Fruit fly (Drosophila melanogaster) ovary, adult (tissue): ENCODE data around the gene Cdc16.

Experiments
- CG17801 ChIP-seq: fragments of 200-800 bp; optimal IDR thresholded peaks from 2 replicates; lab custom pipeline; 2019; ENCODE audit warnings: missing biosample characterization, mild to moderate bottlenecking, missing genetic modification characterization, moderate library complexity; ENCODE audit not compliant: partially characterized antibody

The Cdc16 gene

dm6 chr3R:23320251-23320650 lies 39.2 kb downstream of the Cdc16 start:
- no peak for TF ChIP-seq CG17801 (GFP tag; lab: Kevin White, UChicago)

dm6 chr3R:23323639-23324350 lies 42.8 kb downstream of the Cdc16 start:
- TF ChIP-seq CG17801 (GFP tag; lab: Kevin White, UChicago), result no peak

dm6 chr3R:23325710-23326109 lies 44.7 kb downstream of the Cdc16 start:
- no peak for TF ChIP-seq CG17801 (GFP tag; lab: Kevin White, UChicago)

dm6 chr3R:23326292-23326691 lies 45.3 kb downstream of the Cdc16 start:
- TF ChIP-seq CG17801 (GFP tag; lab: Kevin White, UChicago), result no peak

DNA sequence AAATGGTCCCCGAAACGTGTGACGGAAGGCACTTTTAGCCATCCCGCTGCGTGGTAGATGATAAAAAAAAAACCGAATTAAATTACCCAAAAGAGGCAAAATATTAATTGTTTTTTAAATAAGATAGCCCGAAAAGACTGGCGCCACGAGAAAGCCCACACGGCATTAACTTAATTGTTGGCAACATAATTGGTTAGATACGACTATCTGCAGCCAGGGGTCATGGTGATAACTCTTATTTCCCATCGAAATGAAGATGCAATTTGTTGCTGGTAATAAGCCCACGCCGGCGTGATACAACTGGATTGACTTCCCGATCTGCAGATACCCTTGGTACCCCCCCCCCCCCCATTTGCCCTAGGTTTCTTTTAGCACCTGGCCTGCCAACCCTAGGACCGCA lies 46.7 kb downstream of the Cdc16 start:
- no peak for TF ChIP-seq CG17801 (GFP tag; lab: Kevin White, UChicago)

dm6 chr3R:23331280-23331679 lies 50.3 kb downstream of the Cdc16 start:
- TF ChIP-seq CG17801 (GFP tag; lab: Kevin White, UChicago), result peak; percentile 42

DNA sequence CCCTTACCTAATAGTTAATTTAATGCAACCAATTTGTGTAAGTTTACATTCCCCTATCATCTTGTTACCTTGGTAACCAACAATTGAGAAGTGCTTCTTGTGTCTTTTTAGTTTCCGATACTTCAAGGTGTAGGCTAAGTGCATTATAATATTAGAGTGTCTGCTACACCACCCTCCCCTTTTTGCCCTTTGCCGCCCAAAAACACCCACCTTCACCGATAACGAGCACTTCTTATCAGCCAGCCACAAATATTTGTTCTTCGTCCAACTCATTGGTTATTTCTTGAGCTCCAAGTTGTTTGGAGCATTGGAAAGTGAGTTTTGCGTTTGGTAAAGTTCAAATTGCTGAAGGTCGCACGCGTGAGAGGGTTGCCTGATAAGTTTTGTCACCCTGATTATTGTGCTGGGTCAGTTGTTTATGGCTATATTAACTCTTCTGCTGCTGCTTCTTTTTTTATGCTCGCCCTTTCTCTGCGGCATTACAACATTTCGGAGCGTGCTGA lies 50.9 kb downstream of the Cdc16 start:
- no peak for TF ChIP-seq CG17801 (GFP tag; lab: Kevin White, UChicago)

DNA sequence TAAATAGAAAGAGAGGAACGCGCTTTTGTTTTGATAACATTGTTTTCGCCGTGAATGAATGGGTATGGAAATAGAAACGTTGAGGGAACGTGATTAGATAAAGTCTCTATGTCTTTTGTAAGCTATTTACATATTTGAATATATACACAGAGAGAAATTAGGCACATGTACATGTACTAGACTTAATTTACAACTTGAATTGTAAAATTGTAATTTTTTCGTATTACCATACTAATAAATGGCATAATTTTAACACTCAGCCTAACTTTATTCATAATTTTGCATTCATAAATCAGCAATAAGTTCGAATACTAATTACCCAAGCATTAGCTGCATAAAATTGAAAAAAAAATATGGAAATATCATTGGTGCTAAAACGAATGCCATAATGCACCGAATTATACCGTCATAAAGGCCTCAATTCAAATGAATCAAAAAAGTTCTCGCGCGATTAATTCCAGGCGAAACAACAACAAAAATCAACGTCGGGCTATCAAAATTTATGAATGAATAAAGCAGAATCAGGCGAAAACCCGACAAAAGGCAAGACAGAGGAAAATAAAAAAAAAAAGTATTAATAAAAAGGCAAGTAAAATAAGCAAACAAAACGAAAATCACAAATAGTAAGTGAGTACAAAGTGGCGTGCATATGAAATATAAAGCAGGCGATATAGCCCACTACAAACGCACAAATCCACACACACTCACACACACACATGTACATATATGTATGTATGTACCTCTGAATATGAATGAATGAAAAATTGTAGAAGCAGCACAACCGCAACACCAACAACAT lies 51.7 kb downstream of the Cdc16 start:
- TF ChIP-seq CG17801 (GFP tag; lab: Kevin White, UChicago), result peak; percentile 82

dm6 chr3R:23333334-23334035 lies 52.5 kb downstream of the Cdc16 start:
- no peak for TF ChIP-seq CG17801 (GFP tag; lab: Kevin White, UChicago)
